Worm (Caenorhabditis elegans): ENCODE results near the gene R05D3.3.
"Not testable (repeated sequence)": the region's sequence is repeated elsewhere in the genome, so short reads cannot be mapped to it uniquely, and the experiment has no call there.

DNA sequence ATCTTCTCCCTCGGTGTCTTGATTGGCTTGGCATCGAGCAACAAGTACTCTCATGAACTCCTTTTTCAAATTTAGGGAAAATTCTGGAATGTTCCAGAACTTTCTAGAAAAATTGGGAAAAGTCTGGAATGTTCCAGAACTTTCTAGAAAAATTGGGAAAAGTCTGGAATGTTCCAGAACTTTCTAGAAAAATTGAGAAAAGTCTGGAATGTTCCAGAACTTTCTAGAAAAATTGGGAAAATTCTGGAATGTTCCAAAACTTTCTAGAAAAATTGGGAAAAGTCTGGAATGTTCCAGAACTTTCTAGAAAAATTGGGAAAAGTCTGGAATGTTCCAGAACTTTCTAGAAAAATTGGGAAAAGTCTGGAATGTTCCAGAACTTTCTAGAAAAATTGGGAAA lies 19.5 kb upstream of the R05D3.3 start, which contains the start of gene ZC262.7:
- not testable (repeated sequence) for TF ChIP-seq tab-1 (GFP tag; IDR thresholded peaks at IDR 0.05); klf-2 (GFP tag; conservative IDR thresholded peaks at IDR 0.05); ztf-23 (GFP tag; IDR thresholded peaks at IDR 0.05); flt-1 (GFP tag; IDR thresholded peaks at IDR 0.05); med-1 (GFP tag; optimal IDR thresholded peaks at IDR 0.05; ENCODE audit: insufficient read depth)
